Worm (Caenorhabditis elegans) whole organism, L1 larva: ENCODE measurements around the gene sup-9.

Experiments used
- ceh-82 ChIP-seq, 3 experiments: fragments of 150-350 bp in 1 of 3; sonication (generic microtip) in 2 of 3; optimal IDR thresholded peaks; 2 replicates each; lab custom pipeline; 2014 to 2017; ENCODE audit warnings: missing biosample characterization in 3 of 3, missing genetic modification characterization in 3 of 3
- lin-39 ChIP-seq: fragments of 150-350 bp; optimal IDR thresholded peaks from 2 replicates; lab custom pipeline; 2014; ENCODE audit warnings: missing biosample characterization, missing genetic modification reagents, missing genetic modification characterization
- mep-1 ChIP-seq: fragments of 150-350 bp; optimal IDR thresholded peaks from 2 replicates; lab custom pipeline; 2014; ENCODE audit warnings: missing biosample characterization, missing genetic modification characterization
- nhr-12 ChIP-seq: sonication (generic microtip); optimal IDR thresholded peaks from 2 replicates; lab custom pipeline; 2017; ENCODE audit warnings: missing biosample characterization, missing genetic modification characterization
- nhr-19 ChIP-seq: fragments of 200-800 bp; sonication (Bioruptor generic); conservative IDR thresholded peaks from 2 replicates; pipeline ENCODE4 v1.3.6; 2022; ENCODE audit warnings: missing genetic modification characterization, missing compliant biosample characterization
- pqm-1 ChIP-seq: sonication (generic microtip); optimal IDR thresholded peaks from 3 replicates; lab custom pipeline; 2017; ENCODE audit warnings: missing biosample characterization, missing genetic modification characterization
- sptf-1 ChIP-seq: fragments of 150-350 bp; optimal IDR thresholded peaks from 2 replicates; lab custom pipeline; 2014; ENCODE audit warnings: missing biosample characterization, missing genetic modification characterization
- unc-98 ChIP-seq: fragments of 200-800 bp; sonication (Bioruptor generic); IDR thresholded peaks from 2 replicates; pipeline ENCODE4 v1.3.6; 2022; ENCODE audit warnings: missing genetic modification characterization, missing compliant biosample characterization

DNA sequence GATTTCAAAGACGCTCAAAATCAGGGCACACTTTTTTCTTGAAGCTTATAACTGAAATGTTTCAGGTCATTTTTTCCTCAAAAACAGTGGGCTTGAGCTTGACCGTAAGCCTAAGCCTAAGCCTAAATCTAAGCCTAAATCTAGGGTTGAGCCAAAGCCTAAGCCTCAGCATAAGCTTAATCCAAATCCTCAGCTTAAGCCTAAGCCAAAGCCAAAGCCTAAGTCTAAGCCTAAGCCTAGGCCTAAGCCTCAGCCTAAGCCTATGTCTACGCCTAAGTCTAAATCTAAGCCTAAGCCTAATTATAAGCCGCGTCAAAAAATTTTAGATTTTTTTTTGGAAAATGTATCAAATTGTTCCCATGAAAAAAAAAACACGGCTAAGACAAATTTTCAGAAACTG, 47.4 kb upstream of the sup-9 start:
- TF ChIP-seq nhr-19 (GFP tag; lab: Robert Waterston, UW) (no peak), sptf-1 (tag; lab: Kevin White, UChicago) (no peak), ceh-82 (tag; optimal IDR thresholded peaks at IDR 0.05; lab: Kevin White, UChicago) (no peak), pqm-1 (tag; lab: Kevin White, UChicago) (no peak), mep-1 (no peak), nhr-12 (tag; lab: Kevin White, UChicago) (no peak), unc-98 (GFP tag; lab: Robert Waterston, UW) (no peak), lin-39 (no peak)
